Worm (Caenorhabditis elegans) whole organism, L2 larva: ENCODE data around the gene C06B3.7.

Source experiments
- F13H6.1 ChIP-seq: sonication (generic microtip); optimal IDR thresholded peaks from 2 replicates; lab custom pipeline; 2016; ENCODE audit warnings: missing genetic modification characterization, missing compliant biosample characterization
- R02D3.7 ChIP-seq: fragments of 150-350 bp; optimal IDR thresholded peaks from 2 replicates; lab custom pipeline; 2014; ENCODE audit warnings: missing biosample characterization, missing genetic modification characterization
- Y55F3AM.14 ChIP-seq: fragments of 200-800 bp; sonication (Bioruptor generic); optimal IDR thresholded peaks from 2 replicates; lab custom pipeline; 2018; ENCODE audit warnings: mild to moderate bottlenecking, missing genetic modification characterization, missing compliant biosample characterization
- ZK546.5 ChIP-seq: sonication (generic microtip); optimal IDR thresholded peaks from 2 replicates; lab custom pipeline; 2017; ENCODE audit warnings: missing biosample characterization, missing genetic modification characterization
- alr-1 ChIP-seq: fragments of 150-350 bp; optimal IDR thresholded peaks from 2 replicates; lab custom pipeline; 2014; ENCODE audit warnings: missing biosample characterization, missing genetic modification characterization
- aly-2 ChIP-seq: fragments of 150-350 bp; optimal IDR thresholded peaks from 2 replicates; lab custom pipeline; 2014; ENCODE audit warnings: missing biosample characterization, missing genetic modification characterization
- ama-1 ChIP-seq: fragments of 150-350 bp; optimal IDR thresholded peaks from 2 replicates; lab custom pipeline; 2018; ENCODE audit warnings: inconsistent platforms
- blmp-1 ChIP-seq: sonication (generic microtip); optimal IDR thresholded peaks from 2 replicates; lab custom pipeline; 2017; ENCODE audit warnings: missing genetic modification characterization, mild to moderate bottlenecking, missing compliant biosample characterization, antibody characterized with exemption, moderate library complexity; ENCODE audit not compliant: insufficient read depth
- ceh-16 ChIP-seq: fragments of 150-350 bp; optimal IDR thresholded peaks from 2 replicates; lab custom pipeline; 2014; ENCODE audit warnings: missing biosample characterization, missing genetic modification characterization
- ceh-82 ChIP-seq: fragments of 150-350 bp; optimal IDR thresholded peaks from 2 replicates; lab custom pipeline; 2014; ENCODE audit warnings: missing biosample characterization, missing genetic modification characterization
- crh-2 ChIP-seq: sonication (generic microtip); optimal IDR thresholded peaks from 2 replicates; lab custom pipeline; 2017; ENCODE audit warnings: missing biosample characterization, missing genetic modification characterization
- dmd-4 ChIP-seq: sonication (generic microtip); optimal IDR thresholded peaks from 2 replicates; lab custom pipeline; 2017; ENCODE audit warnings: missing biosample characterization, missing genetic modification characterization
- elt-3 ChIP-seq: sonication (generic microtip); optimal IDR thresholded peaks from 2 replicates; lab custom pipeline; 2017; ENCODE audit warnings: missing biosample characterization, missing genetic modification characterization
- fos-1 ChIP-seq: fragments of 150-350 bp; optimal IDR thresholded peaks from 2 replicates; lab custom pipeline; 2014; ENCODE audit warnings: missing biosample characterization, missing genetic modification characterization
- gmeb-1 ChIP-seq: fragments of 150-350 bp; optimal IDR thresholded peaks from 2 replicates; lab custom pipeline; 2014; ENCODE audit warnings: missing biosample characterization, missing genetic modification characterization
- lin-11 ChIP-seq: fragments of 150-350 bp; sonication (generic microtip); optimal IDR thresholded peaks from 2 replicates; lab custom pipeline; 2014; ENCODE audit warnings: missing biosample characterization, missing genetic modification characterization, inconsistent platforms, mixed read lengths
- lin-13 ChIP-seq: fragments of 150-350 bp; optimal IDR thresholded peaks from 2 replicates; lab custom pipeline; 2014; ENCODE audit warnings: missing biosample characterization, missing genetic modification reagents, missing genetic modification characterization
- lin-39 ChIP-seq: fragments of 150-350 bp; optimal IDR thresholded peaks from 2 replicates; lab custom pipeline; 2014; ENCODE audit warnings: missing biosample characterization, missing genetic modification reagents, missing genetic modification characterization
- lsy-2 ChIP-seq, 2 experiments: fragments of 150-350 bp in 1 of 2; sonication (generic microtip) in 1 of 2; optimal IDR thresholded peaks; 2 replicates each; lab custom pipeline; 2014 to 2017; ENCODE audit warnings: missing biosample characterization in 2 of 2, missing genetic modification characterization in 2 of 2
- mdl-1 ChIP-seq, 2 experiments: fragments of 150-350 bp in 1 of 2; sonication (generic microtip) in 1 of 2; optimal IDR thresholded peaks; 2 replicates each; lab custom pipeline; 2017; ENCODE audit warnings: missing biosample characterization in 2 of 2, missing genetic modification characterization in 2 of 2
- nhr-10 ChIP-seq: sonication (generic microtip); optimal IDR thresholded peaks from 2 replicates; lab custom pipeline; 2017; ENCODE audit warnings: missing biosample characterization, missing genetic modification characterization
- nhr-11 ChIP-seq: fragments of 150-350 bp; optimal IDR thresholded peaks from 2 replicates; lab custom pipeline; 2014; ENCODE audit warnings: missing biosample characterization, missing genetic modification characterization
- nhr-12 ChIP-seq: fragments of 150-350 bp; optimal IDR thresholded peaks from 2 replicates; lab custom pipeline; 2014; ENCODE audit warnings: missing biosample characterization, missing genetic modification characterization
- nhr-129 ChIP-seq: fragments of 150-350 bp; optimal IDR thresholded peaks from 2 replicates; lab custom pipeline; 2014; ENCODE audit warnings: missing biosample characterization, missing genetic modification characterization
- nhr-23 ChIP-seq: fragments of 150-350 bp; optimal IDR thresholded peaks from 2 replicates; lab custom pipeline; 2014; ENCODE audit warnings: missing biosample characterization, missing genetic modification reagents, missing genetic modification characterization
- nhr-237 ChIP-seq: fragments of 150-350 bp; optimal IDR thresholded peaks from 2 replicates; lab custom pipeline; 2014; ENCODE audit warnings: missing biosample characterization, missing genetic modification characterization
- nhr-25 ChIP-seq: fragments of 150-350 bp; sonication (generic microtip); optimal IDR thresholded peaks from 3 replicates; lab custom pipeline; 2014; ENCODE audit warnings: missing biosample characterization, missing genetic modification characterization
- nhr-6 ChIP-seq: fragments of 150-350 bp; optimal IDR thresholded peaks from 2 replicates; lab custom pipeline; 2014; ENCODE audit warnings: missing biosample characterization, missing genetic modification characterization
- nhr-77 ChIP-seq: fragments of 150-350 bp; optimal IDR thresholded peaks from 2 replicates; lab custom pipeline; 2014; ENCODE audit warnings: missing biosample characterization, missing genetic modification characterization
- peb-1 ChIP-seq: fragments of 150-350 bp; optimal IDR thresholded peaks from 2 replicates; lab custom pipeline; 2014; ENCODE audit warnings: missing biosample characterization, missing genetic modification characterization
- skn-1 ChIP-seq: sonication (generic microtip); optimal IDR thresholded peaks from 2 replicates; lab custom pipeline; 2017; ENCODE audit warnings: missing biosample characterization, missing genetic modification characterization
- sma-9 ChIP-seq, 2 experiments: fragments of 150-350 bp in 1 of 2; sonication (generic microtip) in 1 of 2; optimal IDR thresholded peaks; 2 replicates each; lab custom pipeline; 2014 to 2016; ENCODE audit warnings: missing genetic modification characterization in 2 of 2, mild to moderate bottlenecking in 1 of 2, missing biosample characterization in 1 of 2, missing compliant biosample characterization in 1 of 2, missing genetic modification reagents in 1 of 2, moderate library complexity in 1 of 2
- snpc-4 ChIP-seq: fragments of 150-350 bp; optimal IDR thresholded peaks from 2 replicates; lab custom pipeline; 2014; ENCODE audit warnings: missing biosample characterization, missing genetic modification characterization
- unc-39 ChIP-seq: fragments of 150-350 bp; optimal IDR thresholded peaks from 2 replicates; lab custom pipeline; 2014; ENCODE audit warnings: missing biosample characterization, missing genetic modification characterization
- unc-62 ChIP-seq: fragments of 150-350 bp; optimal IDR thresholded peaks from 2 replicates; lab custom pipeline; 2014; ENCODE audit warnings: missing biosample characterization, missing genetic modification reagents, missing genetic modification characterization
- zag-1 ChIP-seq: fragments of 150-350 bp; optimal IDR thresholded peaks from 2 replicates; lab custom pipeline; 2014; ENCODE audit warnings: missing biosample characterization, missing genetic modification characterization
- ztf-1 ChIP-seq: fragments of 200-800 bp; sonication (Bioruptor generic); conservative IDR thresholded peaks from 2 replicates; pipeline ENCODE4 v1.3.6; 2022; ENCODE audit warnings: missing genetic modification characterization, missing compliant biosample characterization
- ztf-4 ChIP-seq: fragments of 150-350 bp; optimal IDR thresholded peaks from 2 replicates; lab custom pipeline; 2014; ENCODE audit warnings: missing biosample characterization, missing genetic modification characterization

The C06B3.7 gene

ce11 chrV:13907557-13908104 is 1.9 kb upstream of the C06B3.7 start (continued):
- TF ChIP-seq dmd-4 (tag; lab: Kevin White, UChicago) (no peak), nhr-23 (no peak), fos-1 (no peak), Y55F3AM.14 (GFP tag; lab: Kevin White, UChicago) (peak; percentile 47), lin-13 (GFP tag; lab: Kevin White, UChicago) (peak; percentile 49), aly-2 (tag; lab: Kevin White, UChicago) (no peak), skn-1 (tag; lab: Kevin White, UChicago) (no peak), unc-62 (GFP tag; lab: Kevin White, UChicago) (no peak), ztf-4 (tag; lab: Kevin White, UChicago) (peak; percentile 53), nhr-129 (tag; lab: Kevin White, UChicago) (peak; percentile 58), nhr-25 (peak; percentile 22), crh-2 (tag; lab: Kevin White, UChicago) (peak; percentile 62), nhr-10 (tag; lab: Kevin White, UChicago) (no peak), nhr-77 (tag; lab: Kevin White, UChicago) (no peak), snpc-4 (tag; lab: Kevin White, UChicago) (no peak), gmeb-1 (peak; percentile 64), ZK546.5 (tag; lab: Kevin White, UChicago) (no peak), unc-39 (tag; lab: Kevin White, UChicago) (no peak), lin-39 (no peak), lsy-2 (tag; optimal IDR thresholded peaks at IDR 0.05; lab: Kevin White, UChicago) (peak in 1 of 2 experiments; percentile 60)
- TF ChIP-seq, all 48 proteins: peak for 16

- TF ChIP-seq ceh-82 (no peak), lsy-2 (tag; optimal IDR thresholded peaks at IDR 0.05; lab: Kevin White, UChicago) (peak in 1 of 2 experiments; percentile 38), alr-1 (no peak), fos-1 (no peak), sma-9 (GFP tag; optimal IDR thresholded peaks at IDR 0.05; lab: Kevin White, UChicago) (peak; percentile 8), sma-9 (tag; optimal IDR thresholded peaks at IDR 0.05; lab: Kevin White, UChicago) (no peak), ztf-4 (tag; lab: Kevin White, UChicago) (peak; percentile 66), mdl-1 (tag; optimal IDR thresholded peaks at IDR 0.05; lab: Kevin White, UChicago) (no peak), R02D3.7 (tag; lab: Kevin White, UChicago) (no peak), Y55F3AM.14 (GFP tag; lab: Kevin White, UChicago) (peak; percentile 29), ama-1 (peak; percentile 92), nhr-10 (tag; lab: Kevin White, UChicago) (no peak), F13H6.1 (tag; lab: Kevin White, UChicago) (no peak), nhr-129 (tag; lab: Kevin White, UChicago) (no peak)
These were observed 1.2 kb upstream of the C06B3.7 start for ce11 chrV:13908120-13908915.

ce11 chrV:13908916-13909176 is 640 bp upstream of the C06B3.7 start, which contains the start of gene C06B3.6:
Gene C06B3.6, minus strand, starts transcription at chrV:13908967.
- TF ChIP-seq peb-1 (tag; lab: Kevin White, UChicago) (no peak), nhr-25 (no peak), ama-1 (no peak), ztf-4 (tag; lab: Kevin White, UChicago) (no peak), aly-2 (tag; lab: Kevin White, UChicago) (no peak), blmp-1 (tag; lab: Kevin White, UChicago) (no peak), crh-2 (tag; lab: Kevin White, UChicago) (no peak), unc-39 (tag; lab: Kevin White, UChicago) (no peak), ztf-1 (GFP tag; lab: Robert Waterston, UW) (no peak), nhr-6 (tag; lab: Kevin White, UChicago) (no peak), lsy-2 (tag; optimal IDR thresholded peaks at IDR 0.05; lab: Kevin White, UChicago) (no peak)

- TF ChIP-seq zag-1 (tag; lab: Kevin White, UChicago) (no peak), ceh-16 (no peak), blmp-1 (tag; lab: Kevin White, UChicago) (no peak), F13H6.1 (tag; lab: Kevin White, UChicago) (no peak), nhr-11 (tag; lab: Kevin White, UChicago) (no peak), lin-39 (no peak), nhr-12 (tag; lab: Kevin White, UChicago) (no peak), elt-3 (tag; lab: Kevin White, UChicago) (no peak), nhr-77 (tag; lab: Kevin White, UChicago) (no peak), ama-1 (no peak), nhr-237 (no peak), lin-13 (GFP tag; lab: Kevin White, UChicago) (no peak), nhr-25 (no peak), nhr-6 (tag; lab: Kevin White, UChicago) (no peak), skn-1 (tag; lab: Kevin White, UChicago) (no peak), lin-11 (tag; lab: Kevin White, UChicago) (no peak)
These were observed 5.9 kb downstream of the C06B3.7 start, which contains the start of gene gcy-32 for ce11 chrV:13915390-13915789. Gene gcy-32, minus strand, starts transcription at chrV:13915490.
